Worm (Caenorhabditis elegans) whole organism, early embryonic: ENCODE results near the gene Y6E2A.1.

Source experiments
- F13C5.2 ChIP-seq: sonication (generic microtip); optimal IDR thresholded peaks from 2 replicates; lab custom pipeline; 2017; ENCODE audit warnings: mild to moderate bottlenecking, missing genetic modification characterization, inconsistent platforms, missing compliant biosample characterization
- ama-1 ChIP-seq: fragments of 150-350 bp; optimal IDR thresholded peaks from 2 replicates; lab custom pipeline; 2014
- ceh-13 ChIP-seq: fragments of 200-800 bp; sonication (Bioruptor generic); optimal IDR thresholded peaks from 2 replicates; lab custom pipeline; 2018; ENCODE audit warnings: mild to moderate bottlenecking, missing genetic modification characterization, missing compliant biosample characterization
- flt-1 ChIP-seq: fragments of 200-800 bp; sonication (Bioruptor generic); IDR thresholded peaks from 2 replicates; pipeline ENCODE4 v1.3.6; 2022; ENCODE audit warnings: missing genetic modification characterization, missing compliant biosample characterization
- pes-1 ChIP-seq: fragments of 200-800 bp; sonication (Bioruptor generic); IDR thresholded peaks from 2 replicates; pipeline ENCODE4 v1.3.6; 2022; ENCODE audit warnings: missing genetic modification reagents, missing genetic modification characterization, missing compliant biosample characterization
- tbx-11 ChIP-seq: fragments of 200-800 bp; sonication (Bioruptor generic); IDR thresholded peaks from 2 replicates; pipeline ENCODE4 v1.3.6; 2022; ENCODE audit warnings: missing genetic modification characterization, missing compliant biosample characterization

DNA sequence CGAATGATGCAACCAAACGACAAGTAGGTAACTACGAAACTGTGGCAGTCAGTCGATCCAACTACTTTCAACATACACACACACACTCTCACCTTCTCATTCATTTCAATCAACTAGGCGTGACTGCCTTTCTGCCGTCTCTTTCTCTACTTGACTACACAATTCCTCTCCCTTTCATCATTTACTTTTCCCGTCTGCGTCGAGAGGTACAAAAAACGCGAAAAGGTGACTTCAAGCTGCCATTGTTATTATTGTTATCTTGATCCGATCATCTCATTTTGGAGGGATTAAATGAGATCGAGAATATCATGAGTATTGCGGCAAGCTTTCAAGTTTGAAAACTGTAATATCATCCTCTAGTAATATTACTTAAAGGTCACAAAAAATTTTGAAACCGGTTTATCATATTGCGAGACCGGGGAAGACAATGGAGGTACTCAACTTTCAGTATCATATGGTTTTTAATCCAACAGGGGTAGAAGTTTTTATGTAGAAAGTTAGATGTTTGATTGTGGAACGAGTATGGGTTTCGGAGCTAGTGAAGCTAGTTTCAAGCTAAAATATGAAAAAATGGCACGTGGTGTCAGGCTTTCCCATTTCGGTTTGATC lies 46.1 kb downstream of the Y6E2A.1 start:
- TF ChIP-seq F13C5.2 (tag; lab: Kevin White, UChicago) (no peak), flt-1 (no peak), ama-1 (lab: Kevin White, UChicago) (no peak), pes-1 (no peak), ceh-13 (GFP tag; lab: Kevin White, UChicago) (no peak), tbx-11 (GFP tag; lab: Robert Waterston, UW) (no peak)
